Fruit fly (Drosophila melanogaster) whole organism, wandering third instar larva: Measurements from ENCODE around the gene gcm.

Experiments used
- Dif ChIP-seq: fragments of 200-275, 200-300 bp; sonication (Bioruptor generic); optimal IDR thresholded peaks from 2 replicates; lab custom pipeline; 2018; ENCODE audit warnings: missing biosample characterization, missing genetic modification characterization; ENCODE audit not compliant: partially characterized antibody
- HLH106 ChIP-seq: fragments of 200-800 bp; optimal IDR thresholded peaks from 3 replicates; lab custom pipeline; 2019; ENCODE audit warnings: missing biosample characterization, mild to moderate bottlenecking, missing genetic modification characterization, moderate library complexity
- Hr78 ChIP-seq: fragments of >200 bp; optimal IDR thresholded peaks from 2 replicates; lab custom pipeline; 2017; ENCODE audit warnings: missing biosample characterization, missing genetic modification characterization
- OdsH ChIP-seq: fragments of 200-800 bp; sonication (Bioruptor generic); optimal IDR thresholded peaks from 2 replicates; lab custom pipeline; 2016; ENCODE audit warnings: missing biosample characterization, mild to moderate bottlenecking, missing genetic modification characterization
- br ChIP-seq: fragments of 200-800 bp; sonication (Bioruptor generic); optimal IDR thresholded peaks from 2 replicates; lab custom pipeline; 2016; ENCODE audit warnings: missing biosample characterization, missing genetic modification characterization
- dsf ChIP-seq: sonication (Bioruptor generic); optimal IDR thresholded peaks from 2 replicates; lab custom pipeline; 2016; ENCODE audit warnings: missing biosample characterization, missing genetic modification characterization, borderline replicate concordance
- ey ChIP-seq: fragments of 200-800 bp; sonication (Bioruptor generic); optimal IDR thresholded peaks from 2 replicates; lab custom pipeline; 2016; ENCODE audit warnings: missing biosample characterization, missing genetic modification characterization
- foxo ChIP-seq, 2 experiments: fragments of 200-800 bp; sonication (Bioruptor generic); optimal IDR thresholded peaks; 2 replicates in 1 of 2; 3 replicates in 1 of 2; lab custom pipeline; 2016 to 2017; ENCODE audit warnings: missing biosample characterization in 2 of 2, missing genetic modification characterization in 2 of 2
- h ChIP-seq: fragments of 200-800 bp; sonication (Bioruptor generic); optimal IDR thresholded peaks from 3 replicates; lab custom pipeline; 2016; ENCODE audit warnings: missing biosample characterization, mild to moderate bottlenecking, missing genetic modification characterization
- sage ChIP-seq: fragments of 200-800 bp; sonication (Bioruptor generic); optimal IDR thresholded peaks from 2 replicates; lab custom pipeline; 2016; ENCODE audit warnings: missing biosample characterization, mild to moderate bottlenecking, missing genetic modification characterization

dm6 chr2L:9589176-9589575 lies 7.6 kb upstream of the gcm start, which contains the start of gene CG3841:
- TF ChIP-seq Hr78: no peak
- no peak for TF ChIP-seq ey (GFP tag; lab: Kevin White, UChicago)
- no peak for TF ChIP-seq foxo (GFP tag; optimal IDR thresholded peaks at IDR 0.05; lab: Kevin White, UChicago)
- no peak for TF ChIP-seq HLH106
- TF ChIP-seq br (GFP tag; lab: Kevin White, UChicago): no peak
- no peak for TF ChIP-seq h (GFP tag; lab: Kevin White, UChicago)
- no peak for TF ChIP-seq sage
- no peak for TF ChIP-seq dsf (GFP tag; lab: Kevin White, UChicago)
- no peak for TF ChIP-seq OdsH (GFP tag; lab: Kevin White, UChicago)
- no peak for TF ChIP-seq Dif (GFP tag; lab: Kevin White, UChicago)
